Worm (Caenorhabditis elegans) whole organism, L4/young adult: ENCODE data around the gene nlp-9.
"Not testable (repeated sequence)": the region's sequence is repeated elsewhere in the genome, so short reads cannot be mapped to it uniquely, and the experiment has no call there.

Experiments used
- W03F9.2 ChIP-seq: fragments of 150-350 bp; optimal IDR thresholded peaks from 2 replicates; lab custom pipeline; 2014; ENCODE audit warnings: missing biosample characterization, missing genetic modification characterization
- dao-5 ChIP-seq: sonication (generic microtip); optimal IDR thresholded peaks from 2 replicates; lab custom pipeline; 2016; ENCODE audit warnings: missing genotype, missing genetic modification characterization, moderate library complexity, missing compliant biosample characterization
- him-1 ChIP-seq: sonication (generic microtip); optimal IDR thresholded peaks from 2 replicates; lab custom pipeline; 2016; ENCODE audit warnings: missing genotype, missing genetic modification reagents, missing genetic modification characterization, missing compliant biosample characterization

Gene nlp-9

ce11 chrV:4261385-4261784, 41.9 kb downstream of the nlp-9 start:
- no peak for TF ChIP-seq W03F9.2 (tag; lab: Kevin White, UChicago)
- TF ChIP-seq him-1 (tag; lab: Kevin White, UChicago) = no peak
- TF ChIP-seq dao-5 (tag; lab: Kevin White, UChicago) = no peak

ce11 chrV:4264516-4264915, 45.1 kb downstream of the nlp-9 start, which contains the start of gene srt-35:
srt-35 (minus strand) TSS chrV:4264616.
- no peak for TF ChIP-seq him-1 (tag; lab: Kevin White, UChicago)
- no peak for TF ChIP-seq dao-5 (tag; lab: Kevin White, UChicago)
- TF ChIP-seq W03F9.2 (tag; lab: Kevin White, UChicago) = no peak

ce11 chrV:4268213-4268612, 48.8 kb downstream of the nlp-9 start, which contains the start of gene srt-36:
srt-36 (minus strand) TSS chrV:4268313.
- not testable (repeated sequence) for TF ChIP-seq dao-5, him-1, W03F9.2 (tag; lab: Kevin White, UChicago)

ce11 chrV:4271258-4271657, 51.8 kb downstream of the nlp-9 start, which contains the start of gene srt-38:
srt-38 (minus strand) TSS chrV:4271358.
- TF ChIP-seq W03F9.2, dao-5, him-1 (tag; lab: Kevin White, UChicago): not testable (repeated sequence)
